Worm (Caenorhabditis elegans): ENCODE results near the gene clec-199.

- TF ChIP-seq hmg-11 (tag; optimal IDR thresholded peaks at IDR 0.05) (no peak), ZK546.5 (tag; optimal IDR thresholded peaks at IDR 0.05) (no peak), zag-1 (tag; optimal IDR thresholded peaks at IDR 0.05) (no peak), unc-62 (GFP tag; optimal IDR thresholded peaks at IDR 0.05) (no peak), snpc-4 (tag; optimal IDR thresholded peaks at IDR 0.05) (no peak), nhr-11 (tag; optimal IDR thresholded peaks at IDR 0.05) (no peak)
Observed at ce11 chrIV:17332261-17332660, 19.4 kb upstream of the clec-199 start, which contains the start of gene C49C3.7.
